Worm (Caenorhabditis elegans) whole organism, L4 larva: ENCODE results near the gene ptp-1.

Experiments
- F10B5.3 ChIP-seq: sonication (generic microtip); optimal IDR thresholded peaks from 2 replicates; lab custom pipeline; 2016; ENCODE audit warnings: mild to moderate bottlenecking, missing genetic modification characterization, missing compliant biosample characterization
- F49E8.2 ChIP-seq: sonication (generic microtip); optimal IDR thresholded peaks from 2 replicates; lab custom pipeline; 2016; ENCODE audit warnings: missing compliant biosample characterization, mild to moderate bottlenecking, missing genetic modification characterization, borderline replicate concordance
- ZK337.2 ChIP-seq: fragments of 200-800 bp; sonication (Bioruptor generic); IDR thresholded peaks from 2 replicates; pipeline ENCODE4 v1.3.6; 2022; ENCODE audit warnings: missing genetic modification reagents, missing genetic modification characterization, missing compliant biosample characterization
- ama-1 ChIP-seq: fragments of 150-350 bp; optimal IDR thresholded peaks from 2 replicates; lab custom pipeline; 2014; ENCODE audit warnings: inconsistent platforms, mixed read lengths
- duxl-1 ChIP-seq: sonication (generic microtip); optimal IDR thresholded peaks from 2 replicates; lab custom pipeline; 2016; ENCODE audit warnings: mild to moderate bottlenecking, missing genetic modification characterization, moderate library complexity, missing compliant biosample characterization; ENCODE audit not compliant: poor library complexity
- fos-1 ChIP-seq: fragments of 150-350 bp; optimal IDR thresholded peaks from 2 replicates; lab custom pipeline; 2014; ENCODE audit warnings: missing biosample characterization, missing genetic modification characterization
- lir-3 ChIP-seq: sonication (generic microtip); optimal IDR thresholded peaks from 2 replicates; lab custom pipeline; 2016; ENCODE audit warnings: mild to moderate bottlenecking, missing genetic modification characterization, missing compliant biosample characterization
- lsy-2 ChIP-seq, 2 experiments: fragments of 150-350 bp in 1 of 2; sonication (generic microtip) in 1 of 2; optimal IDR thresholded peaks; 2 replicates each; lab custom pipeline; 2014 to 2017; ENCODE audit warnings: missing biosample characterization in 2 of 2, missing genetic modification characterization in 2 of 2
- madf-5 ChIP-seq, 2 experiments: fragments of 200-800 bp; sonication (Bioruptor generic); IDR thresholded peaks; 2 replicates each; pipeline ENCODE4 v1.3.6; 2022; ENCODE audit warnings: missing compliant biosample characterization in 2 of 2, missing genetic modification characterization in 2 of 2
- nhr-41 ChIP-seq: fragments of 200-800 bp; sonication (Bioruptor generic); IDR thresholded peaks from 2 replicates; pipeline ENCODE4 v1.3.6; 2022; ENCODE audit warnings: missing genetic modification reagents, missing genetic modification characterization, missing compliant biosample characterization
- nhr-76 ChIP-seq: fragments of 150-350 bp; optimal IDR thresholded peaks from 2 replicates; lab custom pipeline; 2014; ENCODE audit warnings: missing biosample characterization, missing genetic modification characterization
- spr-3 ChIP-seq: fragments of 200-800 bp; sonication (Bioruptor generic); optimal IDR thresholded peaks from 2 replicates; lab custom pipeline; 2018; ENCODE audit warnings: mild to moderate bottlenecking, missing genetic modification characterization, missing compliant biosample characterization
- zag-1 ChIP-seq: fragments of 150-350 bp; optimal IDR thresholded peaks from 2 replicates; lab custom pipeline; 2014; ENCODE audit warnings: missing biosample characterization, missing genetic modification characterization

- TF ChIP-seq madf-5 (GFP tag; IDR thresholded peaks at IDR 0.05; lab: Robert Waterston, UW) (no peak), zag-1 (tag; lab: Kevin White, UChicago) (no peak), F10B5.3 (no peak), fos-1 (tag; lab: Kevin White, UChicago) (no peak), ZK337.2 (GFP tag; lab: Robert Waterston, UW) (no peak), ama-1 (lab: Kevin White, UChicago) (no peak), nhr-41 (GFP tag; lab: Robert Waterston, UW) (no peak), lir-3 (no peak), duxl-1 (tag; lab: Kevin White, UChicago) (no peak), lsy-2 (tag; optimal IDR thresholded peaks at IDR 0.05; lab: Kevin White, UChicago) (no peak), spr-3 (GFP tag; lab: Kevin White, UChicago) (no peak), F49E8.2 (tag; lab: Kevin White, UChicago) (no peak), nhr-76 (tag; lab: Kevin White, UChicago) (no peak)
Measured at ce11 chrIII:3652964-3653363, 62.4 kb downstream of the ptp-1 start.
